Fruit fly (Drosophila melanogaster) whole organism: ENCODE results near the gene CG43813.

ENCODE experiments used
- CG8478 ChIP-seq: fragments of >200 bp; optimal IDR thresholded peaks from 2 replicates; lab custom pipeline; 2018; ENCODE audit warnings: inconsistent platforms
- EcR ChIP-seq, 2 experiments: fragments of >200 bp; optimal IDR thresholded peaks; 2 replicates each; lab custom pipeline; 2017; ENCODE audit warnings: missing biosample characterization in 2 of 2, missing genetic modification characterization in 2 of 2, missing genetic modification reagents in 2 of 2
- psq ChIP-seq: fragments of >200 bp; optimal IDR thresholded peaks from 2 replicates; lab custom pipeline; 2017

DNA sequence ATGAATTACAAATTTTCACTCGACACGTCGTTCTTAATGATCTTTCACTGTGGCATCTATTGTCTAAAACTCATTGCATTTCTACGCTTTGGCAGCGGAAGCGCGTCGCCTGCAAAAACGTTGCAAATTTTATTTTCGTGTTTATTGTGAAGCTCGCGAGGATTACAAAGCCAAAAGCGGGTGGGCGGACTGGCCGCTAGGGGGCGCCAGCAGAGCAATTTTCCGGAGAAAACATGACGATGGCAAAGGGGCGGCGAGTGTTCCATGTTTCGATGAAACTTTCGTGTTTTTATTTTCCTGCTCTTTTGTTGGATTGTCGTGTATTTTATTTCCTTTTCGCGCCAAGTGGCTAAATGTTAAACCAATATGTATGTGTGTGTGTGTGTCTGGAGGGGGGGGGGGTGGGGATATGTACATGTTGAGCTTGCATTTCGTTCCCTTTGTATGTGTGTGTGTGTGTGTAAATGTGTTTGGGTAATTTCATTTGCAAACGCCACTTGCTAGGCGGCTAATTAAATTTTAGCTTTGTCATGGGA is 30.5 kb upstream of the CG43813 start:
- TF ChIP-seq CG8478 (lab: Kevin White, UChicago): no peak
- no peak for TF ChIP-seq psq (lab: Kevin White, UChicago)
- no peak for TF ChIP-seq EcR (GFP tag; optimal IDR thresholded peaks at IDR 0.05; lab: Kevin White, UChicago)
